Fruit fly (Drosophila melanogaster) whole organism, wandering third instar larva: ENCODE results near the gene Capa.

Experiments
- Abd-B ChIP-seq: fragments of >200 bp; optimal IDR thresholded peaks from 2 replicates; lab custom pipeline; 2017; ENCODE audit warnings: missing biosample characterization, missing genetic modification characterization
- CG32264 ChIP-seq: fragments of 200-800 bp; sonication (Bioruptor generic); optimal IDR thresholded peaks from 2 replicates; lab custom pipeline; 2016; ENCODE audit warnings: missing biosample characterization, missing genetic modification characterization
- CG9705 ChIP-seq: fragments of 200-800 bp; sonication (Bioruptor generic); optimal IDR thresholded peaks from 2 replicates; lab custom pipeline; 2018; ENCODE audit warnings: missing biosample characterization, mild to moderate bottlenecking, missing genetic modification characterization
- CrebA ChIP-seq: fragments of 200-800 bp; sonication (Bioruptor generic); optimal IDR thresholded peaks from 2 replicates; lab custom pipeline; 2016; ENCODE audit warnings: missing biosample characterization, mild to moderate bottlenecking, missing genetic modification characterization, borderline replicate concordance
- Dfd ChIP-seq: fragments of >200 bp; optimal IDR thresholded peaks from 2 replicates; lab custom pipeline; 2017; ENCODE audit warnings: missing biosample characterization, missing genetic modification characterization
- Dif ChIP-seq: fragments of 200-275, 200-300 bp; sonication (Bioruptor generic); optimal IDR thresholded peaks from 2 replicates; lab custom pipeline; 2018; ENCODE audit warnings: missing biosample characterization, missing genetic modification characterization; ENCODE audit not compliant: partially characterized antibody
- GATAd ChIP-seq: sonication (Bioruptor generic); optimal IDR thresholded peaks from 2 replicates; lab custom pipeline; 2016; ENCODE audit warnings: missing biosample characterization, missing genetic modification characterization
- HLH106 ChIP-seq: fragments of 200-800 bp; optimal IDR thresholded peaks from 3 replicates; lab custom pipeline; 2019; ENCODE audit warnings: missing biosample characterization, mild to moderate bottlenecking, missing genetic modification characterization, moderate library complexity
- Hnf4 ChIP-seq: fragments of 200-800 bp; sonication (Bioruptor generic); optimal IDR thresholded peaks from 2 replicates; lab custom pipeline; 2016; ENCODE audit warnings: missing biosample characterization, mild to moderate bottlenecking, missing genetic modification characterization
- Hr78 ChIP-seq: fragments of >200 bp; optimal IDR thresholded peaks from 2 replicates; lab custom pipeline; 2017; ENCODE audit warnings: missing biosample characterization, missing genetic modification characterization
- Hr83 ChIP-seq: fragments of 200-300 bp; sonication (Bioruptor generic); optimal IDR thresholded peaks from 2 replicates; lab custom pipeline; 2016; ENCODE audit warnings: missing biosample characterization, mild to moderate bottlenecking, missing genetic modification characterization, moderate library complexity; ENCODE audit not compliant: poor library complexity, severe bottlenecking
- Jra ChIP-seq: sonication (Bioruptor generic); optimal IDR thresholded peaks from 2 replicates; lab custom pipeline; 2016; ENCODE audit warnings: missing biosample characterization, missing genetic modification characterization
- Mio ChIP-seq: sonication (Bioruptor generic); optimal IDR thresholded peaks from 2 replicates; lab custom pipeline; 2016; ENCODE audit warnings: missing biosample characterization, missing genetic modification characterization
- Myc ChIP-seq: fragments of >200 bp; optimal IDR thresholded peaks from 2 replicates; lab custom pipeline; 2017
- N ChIP-seq: fragments of >200 bp; optimal IDR thresholded peaks from 2 replicates; lab custom pipeline; 2018; ENCODE audit warnings: missing biosample characterization, missing external identifiers, missing genetic modification characterization
- OdsH ChIP-seq: fragments of 200-800 bp; sonication (Bioruptor generic); optimal IDR thresholded peaks from 2 replicates; lab custom pipeline; 2016; ENCODE audit warnings: missing biosample characterization, mild to moderate bottlenecking, missing genetic modification characterization
- Rel ChIP-seq, 2 experiments: fragments of 200-800 bp; sonication (Bioruptor generic) in 1 of 2; optimal IDR thresholded peaks; 2 replicates in 1 of 2; 3 replicates in 1 of 2; lab custom pipeline; 2016 to 2019; ENCODE audit warnings: mild to moderate bottlenecking in 2 of 2, missing biosample characterization in 2 of 2, missing genetic modification characterization in 2 of 2, moderate library complexity in 1 of 2
- Sp1 ChIP-seq: fragments of 200-800 bp; sonication (Bioruptor generic); optimal IDR thresholded peaks from 3 replicates; lab custom pipeline; 2019; ENCODE audit warnings: missing biosample characterization, mild to moderate bottlenecking, missing genetic modification characterization, moderate library complexity
- Vsx2 ChIP-seq: fragments of 200-300, 225-300 bp; sonication (Bioruptor generic); optimal IDR thresholded peaks from 2 replicates; lab custom pipeline; 2018; ENCODE audit warnings: missing biosample characterization, missing genetic modification characterization; ENCODE audit not compliant: partially characterized antibody
- br ChIP-seq: fragments of 200-800 bp; sonication (Bioruptor generic); optimal IDR thresholded peaks from 2 replicates; lab custom pipeline; 2016; ENCODE audit warnings: missing biosample characterization, missing genetic modification characterization
- brk ChIP-seq: fragments of 200-800 bp; sonication (Bioruptor generic); optimal IDR thresholded peaks from 2 replicates; lab custom pipeline; 2016; ENCODE audit warnings: missing biosample characterization, mild to moderate bottlenecking, missing genetic modification characterization
- dl ChIP-seq, 2 experiments: fragments of 175-275, 200-275 bp in 1 of 2; fragments of 200-275 bp in 1 of 2; sonication (Bioruptor generic); optimal IDR thresholded peaks; lab custom pipeline; 2018; ENCODE audit warnings: mild to moderate bottlenecking in 2 of 2, missing biosample characterization in 2 of 2, missing genetic modification characterization in 2 of 2, moderate library complexity in 2 of 2; ENCODE audit not compliant: partially characterized antibody in 2 of 2, insufficient read depth in 1 of 2
- dmrt93B ChIP-seq: fragments of 200-800 bp; sonication (Bioruptor generic); optimal IDR thresholded peaks from 2 replicates; lab custom pipeline; 2018; ENCODE audit warnings: missing biosample characterization, mild to moderate bottlenecking, missing genetic modification characterization
- dsf ChIP-seq: sonication (Bioruptor generic); optimal IDR thresholded peaks from 2 replicates; lab custom pipeline; 2016; ENCODE audit warnings: missing biosample characterization, missing genetic modification characterization, borderline replicate concordance
- ey ChIP-seq: fragments of 200-800 bp; sonication (Bioruptor generic); optimal IDR thresholded peaks from 2 replicates; lab custom pipeline; 2016; ENCODE audit warnings: missing biosample characterization, missing genetic modification characterization
- foxo ChIP-seq, 2 experiments: fragments of 200-800 bp; sonication (Bioruptor generic); optimal IDR thresholded peaks; 2 replicates in 1 of 2; 3 replicates in 1 of 2; lab custom pipeline; 2016 to 2017; ENCODE audit warnings: missing biosample characterization in 2 of 2, missing genetic modification characterization in 2 of 2
- fru ChIP-seq: fragments of 200-800 bp; sonication (Bioruptor generic); optimal IDR thresholded peaks from 3 replicates; lab custom pipeline; 2016; ENCODE audit warnings: missing biosample characterization, mild to moderate bottlenecking, missing genetic modification characterization
- h ChIP-seq: fragments of 200-800 bp; sonication (Bioruptor generic); optimal IDR thresholded peaks from 3 replicates; lab custom pipeline; 2016; ENCODE audit warnings: missing biosample characterization, mild to moderate bottlenecking, missing genetic modification characterization
- jim ChIP-seq: fragments of 175-275, 200-325 bp; sonication (Bioruptor generic); optimal IDR thresholded peaks from 2 replicates; lab custom pipeline; 2016; ENCODE audit warnings: missing biosample characterization, mild to moderate bottlenecking, missing genetic modification characterization
- lola ChIP-seq: fragments of >200 bp; optimal IDR thresholded peaks from 2 replicates; lab custom pipeline; 2017; ENCODE audit warnings: missing biosample characterization, missing genetic modification characterization
- pan ChIP-seq: fragments of >200 bp; optimal IDR thresholded peaks from 2 replicates; lab custom pipeline; 2017
- psq ChIP-seq: fragments of 200-800 bp; sonication (Bioruptor generic); optimal IDR thresholded peaks from 3 replicates; lab custom pipeline; 2017; ENCODE audit warnings: missing biosample characterization, mild to moderate bottlenecking, missing genetic modification characterization, moderate library complexity
- rgr ChIP-seq: fragments of 200-800 bp; sonication (Bioruptor generic); optimal IDR thresholded peaks from 3 replicates; lab custom pipeline; 2016; ENCODE audit warnings: missing biosample characterization, mild to moderate bottlenecking, missing genetic modification characterization
- sage ChIP-seq: fragments of 200-800 bp; sonication (Bioruptor generic); optimal IDR thresholded peaks from 2 replicates; lab custom pipeline; 2016; ENCODE audit warnings: missing biosample characterization, mild to moderate bottlenecking, missing genetic modification characterization
- sv ChIP-seq: fragments of 200-800 bp; sonication (Bioruptor generic); optimal IDR thresholded peaks from 3 replicates; lab custom pipeline; 2016; ENCODE audit warnings: missing biosample characterization, missing genetic modification characterization
- tai ChIP-seq: sonication (Bioruptor generic); optimal IDR thresholded peaks from 2 replicates; lab custom pipeline; 2016; ENCODE audit warnings: missing biosample characterization, missing genetic modification characterization
- usp ChIP-seq: fragments of >200 bp; optimal IDR thresholded peaks from 2 replicates; lab custom pipeline; 2017; ENCODE audit warnings: missing biosample characterization, missing genetic modification characterization
- woc ChIP-seq: sonication (Bioruptor generic); optimal IDR thresholded peaks from 2 replicates; lab custom pipeline; 2016; ENCODE audit warnings: missing biosample characterization, mild to moderate bottlenecking, missing genetic modification characterization

Capa gene

dm6 chr3R:29876733-29877193, 37.4 kb downstream of the Capa start, which contains the start of gene CG31038 (continued):
- no peak for TF ChIP-seq CG32264 (GFP tag; lab: Kevin White, UChicago)
- TF ChIP-seq Hnf4 (GFP tag; lab: Kevin White, UChicago), result peak; percentile 63
- peak; percentile 43 for TF ChIP-seq Jra
- peak; percentile 35 for TF ChIP-seq HLH106 (tag; lab: Kevin White, UChicago)
- peak; percentile 59 for TF ChIP-seq OdsH (GFP tag; lab: Kevin White, UChicago)
- peak in 1 of 2 experiments; percentile 37 for TF ChIP-seq foxo (GFP tag; optimal IDR thresholded peaks at IDR 0.05; lab: Kevin White, UChicago)
- TF ChIP-seq pan, result no peak
- peak; percentile 92 for TF ChIP-seq woc (GFP tag; lab: Kevin White, UChicago)
- TF ChIP-seq tai (GFP tag; lab: Kevin White, UChicago), result no peak
- TF ChIP-seq h, result peak; percentile 65
- peak; percentile 39 for TF ChIP-seq Sp1 (GFP tag; lab: Kevin White, UChicago)
- TF ChIP-seq ey (GFP tag; lab: Kevin White, UChicago), result peak; percentile 55

- TF ChIP-seq ey (GFP tag; lab: Kevin White, UChicago) (no peak), dl (GFP tag; optimal IDR thresholded peaks at IDR 0.05; lab: Kevin White, UChicago; ENCODE audit: insufficient read depth in 1 of 2, partially characterized antibody in 2 of 2) (peak; percentile 60 to 78), dmrt93B (GFP tag; lab: Kevin White, UChicago) (no peak), Hnf4 (GFP tag; lab: Kevin White, UChicago) (no peak), Dif (GFP tag; lab: Kevin White, UChicago) (peak; percentile 84)
Observed at dm6 chr3R:29876232-29876631, 37.9 kb downstream of the Capa start.

dm6 chr3R:29875830-29876229, 38.3 kb downstream of the Capa start:
- TF ChIP-seq Hr78 (GFP tag; lab: Kevin White, UChicago) (no peak), Sp1 (GFP tag; lab: Kevin White, UChicago) (peak; percentile 42), pan (no peak), Mio (GFP tag; lab: Kevin White, UChicago) (no peak), ey (GFP tag; lab: Kevin White, UChicago) (peak; percentile 53), HLH106 (tag; lab: Kevin White, UChicago) (peak; percentile 42), CrebA (GFP tag; lab: Kevin White, UChicago) (no peak), N (GFP tag; lab: Kevin White, UChicago) (no peak), Dif (GFP tag; lab: Kevin White, UChicago) (no peak), Vsx2 (no peak), Myc (lab: Kevin White, UChicago) (no peak), dl (GFP tag; optimal IDR thresholded peaks at IDR 0.05; lab: Kevin White, UChicago; ENCODE audit: insufficient read depth in 1 of 2, partially characterized antibody in 2 of 2) (no peak), Rel (GFP tag; optimal IDR thresholded peaks at IDR 0.05; lab: Kevin White, UChicago) (no peak), Rel (tag; optimal IDR thresholded peaks at IDR 0.05; lab: Kevin White, UChicago) (no peak), tai (GFP tag; lab: Kevin White, UChicago) (no peak), Abd-B (GFP tag; lab: Kevin White, UChicago) (no peak), CG32264 (GFP tag; lab: Kevin White, UChicago) (no peak), woc (GFP tag; lab: Kevin White, UChicago) (no peak), lola (no peak), usp (no peak), GATAd (GFP tag; lab: Kevin White, UChicago) (no peak), brk (GFP tag; lab: Kevin White, UChicago) (no peak), dmrt93B (GFP tag; lab: Kevin White, UChicago) (no peak), OdsH (GFP tag; lab: Kevin White, UChicago) (peak; percentile 12), foxo (GFP tag; optimal IDR thresholded peaks at IDR 0.05; lab: Kevin White, UChicago) (peak in 1 of 2 experiments; percentile 65), sage (no peak), CG9705 (no peak), Hnf4 (GFP tag; lab: Kevin White, UChicago) (peak; percentile 39), rgr (GFP tag; lab: Kevin White, UChicago) (peak; percentile 38), dsf (GFP tag; lab: Kevin White, UChicago) (no peak), Hr83 (no peak), fru (GFP tag; lab: Kevin White, UChicago) (peak; percentile 57), psq (GFP tag; lab: Kevin White, UChicago) (no peak), h (peak; percentile 44), jim (no peak), br (peak; percentile 54), Jra (no peak), Dfd (no peak), sv (no peak)
- TF ChIP-seq, all 38 proteins: peak for 10
